Fruit fly (Drosophila melanogaster): Measurements from ENCODE around the gene sphinx2.

The sphinx2 gene

DNA sequence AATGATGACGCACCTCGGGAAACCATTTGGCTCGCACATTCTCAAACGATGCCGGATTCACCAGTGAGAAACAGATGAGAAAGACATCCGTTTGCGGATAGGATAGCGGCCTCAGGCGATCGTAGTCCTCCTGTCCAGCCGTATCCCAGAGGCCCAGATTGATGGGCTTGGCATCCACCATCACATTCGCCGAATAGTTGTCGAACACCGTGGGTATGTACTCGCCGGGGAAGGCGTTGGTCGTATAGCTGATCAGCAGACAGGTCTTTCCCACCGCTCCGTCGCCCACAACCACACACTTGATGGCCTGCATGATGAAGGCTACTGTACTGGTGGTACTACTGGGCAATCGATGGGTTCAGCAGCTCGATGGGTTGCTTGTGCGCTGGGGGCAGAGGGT is 6.3 kb downstream of the sphinx2 start:
- TF ChIP-seq psq (optimal IDR thresholded peaks at IDR 0.05) (no peak), h (optimal IDR thresholded peaks at IDR 0.05) (no peak), Myc (optimal IDR thresholded peaks at IDR 0.05) (no peak), Sin3A (optimal IDR thresholded peaks at IDR 0.05) (no peak), insv (optimal IDR thresholded peaks at IDR 0.05) (no peak), ttk (optimal IDR thresholded peaks at IDR 0.05) (no peak)

DNA sequence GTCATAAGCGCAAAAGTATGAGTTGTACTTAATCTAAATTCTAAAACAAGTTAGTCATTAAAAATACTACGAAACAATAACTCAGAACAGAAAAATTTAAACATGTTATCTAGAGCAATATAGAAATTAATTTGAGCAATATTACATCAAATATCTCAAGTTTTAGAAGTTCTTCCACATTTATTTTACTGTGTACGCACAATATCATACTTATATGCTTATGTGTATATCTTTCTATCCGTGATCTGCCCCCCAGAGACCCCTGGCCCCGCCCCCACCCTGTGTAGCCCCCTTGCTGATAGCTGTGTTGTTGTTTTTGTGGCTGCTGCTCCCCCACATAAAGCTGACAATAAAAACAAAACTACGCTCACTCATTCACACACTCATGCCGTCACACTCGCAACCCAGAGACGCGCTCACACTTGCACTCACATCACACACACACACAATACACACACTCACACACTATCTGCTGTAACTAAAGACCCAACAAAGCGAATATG is 7.2 kb downstream of the sphinx2 start:
- no peak for TF ChIP-seq insv (optimal IDR thresholded peaks at IDR 0.05)

DNA sequence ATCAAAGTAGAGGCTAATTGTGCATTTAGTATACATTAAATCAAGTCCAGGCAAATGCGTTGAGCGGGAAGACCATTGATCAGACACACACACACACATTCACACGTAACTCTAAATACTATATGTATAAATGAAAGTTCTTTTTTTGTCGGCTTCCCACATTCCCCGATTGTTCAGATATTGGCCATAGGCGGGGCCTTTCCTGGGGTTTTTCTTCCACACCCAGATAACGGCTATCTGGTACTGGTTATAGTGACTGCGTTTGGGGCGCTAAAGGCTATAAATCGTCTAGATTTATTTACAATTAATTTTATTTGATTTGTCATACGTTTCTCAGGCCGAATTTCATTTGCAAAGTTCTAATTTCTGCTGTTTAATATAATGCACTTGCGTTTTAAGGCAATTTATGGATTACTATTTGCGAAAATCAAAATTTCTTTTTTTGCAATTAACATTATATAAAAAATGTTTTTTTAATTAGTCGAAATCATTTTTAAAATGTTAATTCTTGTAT is 7.7 kb downstream of the sphinx2 start:
- TF ChIP-seq ttk (optimal IDR thresholded peaks at IDR 0.05) (no peak), h (optimal IDR thresholded peaks at IDR 0.05) (no peak), psq (optimal IDR thresholded peaks at IDR 0.05) (no peak), insv (optimal IDR thresholded peaks at IDR 0.05) (no peak), Myc (optimal IDR thresholded peaks at IDR 0.05) (no peak), Sin3A (optimal IDR thresholded peaks at IDR 0.05) (no peak)

DNA sequence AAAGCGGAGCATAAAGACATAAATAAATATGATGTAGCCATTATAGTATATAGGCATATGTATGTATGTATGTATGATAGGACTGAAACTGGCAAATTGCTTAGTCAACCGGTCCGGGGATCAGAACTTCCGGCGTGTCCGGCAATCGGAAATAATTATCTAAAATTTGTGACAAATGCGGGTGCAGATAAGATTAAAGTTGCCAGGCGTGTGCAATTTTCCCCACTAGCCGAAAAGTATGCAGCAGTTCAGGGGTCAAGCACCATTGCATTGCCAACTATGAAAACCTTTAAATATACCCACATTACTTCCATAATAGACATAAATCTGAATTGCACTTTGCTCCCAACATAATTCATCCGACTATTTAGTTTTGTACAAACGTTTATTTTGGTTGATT is 8.3 kb downstream of the sphinx2 start:
- TF ChIP-seq psq (optimal IDR thresholded peaks at IDR 0.05), result no peak

DNA sequence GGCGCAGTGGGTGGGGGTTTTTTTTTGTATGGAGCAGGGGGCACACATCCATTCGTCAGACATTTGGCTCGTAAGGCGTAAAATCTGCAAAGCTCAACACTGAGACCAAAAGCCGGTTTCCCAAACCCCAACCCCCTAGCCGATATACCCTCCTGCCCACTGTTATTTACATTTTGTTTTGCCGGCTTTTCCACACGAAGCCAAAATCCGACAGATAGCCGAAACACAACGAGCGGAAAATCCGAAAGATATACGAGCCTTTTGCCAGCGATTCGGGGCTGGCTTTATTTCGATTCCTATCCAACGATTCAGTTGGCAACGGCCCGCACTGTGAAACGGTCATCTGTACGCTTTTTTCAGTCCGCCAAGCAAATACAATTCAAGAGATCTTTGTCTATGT is 17.0 kb downstream of the sphinx2 start, which contains the start of gene CG42458:
Gene CG42458, plus strand, starts transcription at position 311 of the 400 bp plus-strand sequence.
- no peak for TF ChIP-seq Sin3A (optimal IDR thresholded peaks at IDR 0.05)
- TF ChIP-seq psq (optimal IDR thresholded peaks at IDR 0.05), result no peak
- TF ChIP-seq h (optimal IDR thresholded peaks at IDR 0.05), result no peak
- no peak for TF ChIP-seq ttk (optimal IDR thresholded peaks at IDR 0.05)
- TF ChIP-seq insv (optimal IDR thresholded peaks at IDR 0.05), result no peak
- no peak for TF ChIP-seq Myc (optimal IDR thresholded peaks at IDR 0.05)

DNA sequence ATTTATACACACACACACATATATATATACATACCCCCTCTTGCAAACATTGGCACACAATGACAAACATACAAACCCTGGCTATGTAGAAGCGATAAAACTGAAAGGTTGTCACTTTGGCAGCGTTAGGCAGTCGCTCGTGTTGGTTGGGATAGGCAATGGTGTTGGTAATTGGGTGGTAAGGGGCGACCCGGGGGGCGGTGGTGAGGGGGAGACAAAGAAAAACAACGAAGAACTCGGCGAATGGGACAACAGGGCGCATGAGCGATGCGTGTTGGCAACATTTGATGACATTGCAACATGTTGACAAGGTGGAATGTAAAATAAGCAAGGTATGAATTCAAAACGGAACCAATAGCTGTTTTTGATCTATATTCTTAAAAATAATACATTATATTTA is 18.0 kb downstream of the sphinx2 start:
- TF ChIP-seq ttk (optimal IDR thresholded peaks at IDR 0.05) (no peak), psq (optimal IDR thresholded peaks at IDR 0.05) (no peak), Myc (optimal IDR thresholded peaks at IDR 0.05) (no peak), insv (optimal IDR thresholded peaks at IDR 0.05) (no peak), Sin3A (optimal IDR thresholded peaks at IDR 0.05) (no peak), h (optimal IDR thresholded peaks at IDR 0.05) (no peak)

DNA sequence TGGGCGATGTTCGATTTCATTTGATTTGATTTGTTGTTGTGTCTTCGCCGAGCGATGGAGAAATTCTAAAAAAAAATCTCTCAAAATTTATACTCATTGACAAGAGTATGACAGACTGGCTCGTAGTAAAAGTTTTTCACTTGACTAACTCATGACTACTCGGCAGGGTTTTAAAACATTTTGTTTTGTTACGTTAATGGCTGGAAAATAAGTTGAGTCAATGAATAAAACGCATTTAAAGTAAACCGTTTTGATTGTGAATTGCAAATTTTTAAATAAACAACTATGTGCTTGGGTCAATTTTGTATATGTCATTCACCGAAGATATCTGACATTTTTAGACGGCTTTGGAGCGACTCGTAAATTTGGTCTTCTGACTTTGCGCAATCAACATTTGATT is 36.5 kb downstream of the sphinx2 start, which contains the start of gene CG8560:
Gene CG8560, minus strand, starts transcription at position 101 of the 400 bp plus-strand sequence.
- TF ChIP-seq Sin3A (optimal IDR thresholded peaks at IDR 0.05) (no peak), Myc (optimal IDR thresholded peaks at IDR 0.05) (no peak), h (optimal IDR thresholded peaks at IDR 0.05) (no peak), insv (optimal IDR thresholded peaks at IDR 0.05) (no peak), ttk (optimal IDR thresholded peaks at IDR 0.05) (no peak), psq (optimal IDR thresholded peaks at IDR 0.05) (no peak)

DNA sequence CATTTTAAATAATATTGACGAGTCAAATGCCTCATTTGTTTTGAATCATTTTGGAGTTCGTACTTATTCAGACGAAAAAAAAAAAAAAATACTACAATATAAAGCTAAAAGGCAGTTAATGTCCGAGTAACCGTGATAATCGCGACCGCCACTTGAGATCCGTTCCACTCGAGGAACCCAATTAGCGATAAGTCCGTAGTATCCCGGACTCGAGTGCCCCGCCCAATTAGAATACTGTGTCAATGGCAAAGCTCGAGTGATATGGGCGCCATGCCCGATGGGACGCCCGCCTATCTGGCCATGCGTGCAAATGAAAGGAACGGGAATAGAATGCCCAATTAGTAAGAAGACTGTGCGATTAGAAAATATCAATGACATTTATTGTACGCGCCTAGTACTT is 38.6 kb downstream of the sphinx2 start:
- no peak for TF ChIP-seq psq (optimal IDR thresholded peaks at IDR 0.05)

DNA sequence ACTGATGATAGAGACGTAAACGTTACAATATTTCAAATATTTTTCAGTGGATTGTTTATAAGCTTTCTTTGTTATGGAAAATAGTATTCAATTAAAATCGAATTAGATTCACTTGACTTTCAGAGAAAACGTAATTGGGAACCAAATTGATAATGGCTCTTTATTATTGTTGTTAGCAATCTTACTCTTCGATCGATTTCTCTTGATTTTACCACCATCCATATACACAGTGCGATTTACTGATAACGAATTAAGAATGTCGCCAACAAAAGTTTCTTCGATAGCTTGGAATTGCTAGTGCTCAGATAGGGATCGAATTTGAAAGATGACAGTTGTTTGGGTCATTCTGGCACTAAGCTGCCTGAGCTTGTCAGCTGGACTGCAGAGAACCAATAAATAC is 40.8 kb downstream of the sphinx2 start, which contains the start of gene CG18417:
Gene CG18417, plus strand, starts transcription at position 301 of the 400 bp plus-strand sequence.
- TF ChIP-seq ttk (optimal IDR thresholded peaks at IDR 0.05) (no peak), Myc (optimal IDR thresholded peaks at IDR 0.05) (no peak), Sin3A (optimal IDR thresholded peaks at IDR 0.05) (no peak), insv (optimal IDR thresholded peaks at IDR 0.05) (no peak), psq (optimal IDR thresholded peaks at IDR 0.05) (no peak)

DNA sequence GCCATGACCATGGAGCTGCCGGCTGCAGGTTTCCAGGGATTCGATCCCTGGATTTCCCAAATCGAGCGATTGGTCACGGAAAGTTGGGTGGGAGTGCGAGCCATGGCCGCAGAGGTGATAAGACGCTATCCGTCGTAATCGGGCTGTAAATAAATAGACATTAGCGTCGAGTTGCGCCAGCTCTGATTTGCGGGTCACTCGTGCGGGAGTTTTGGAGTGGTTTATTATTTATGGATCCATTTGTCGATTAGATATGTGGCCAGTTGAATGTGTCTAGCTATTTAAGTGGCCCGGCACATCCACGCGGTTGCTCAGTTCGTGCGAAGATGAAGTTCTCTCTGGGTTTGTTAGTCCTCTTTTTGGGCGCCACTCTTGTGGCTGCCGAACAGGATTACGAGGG is 42.6 kb downstream of the sphinx2 start, which contains the start of gene CG8562:
Gene CG8562, plus strand, starts transcription at position 307 of the 400 bp plus-strand sequence.
- TF ChIP-seq h (optimal IDR thresholded peaks at IDR 0.05) (no peak), Sin3A (optimal IDR thresholded peaks at IDR 0.05) (no peak), Myc (optimal IDR thresholded peaks at IDR 0.05) (no peak), psq (optimal IDR thresholded peaks at IDR 0.05) (no peak), insv (optimal IDR thresholded peaks at IDR 0.05) (no peak), ttk (optimal IDR thresholded peaks at IDR 0.05) (no peak)

DNA sequence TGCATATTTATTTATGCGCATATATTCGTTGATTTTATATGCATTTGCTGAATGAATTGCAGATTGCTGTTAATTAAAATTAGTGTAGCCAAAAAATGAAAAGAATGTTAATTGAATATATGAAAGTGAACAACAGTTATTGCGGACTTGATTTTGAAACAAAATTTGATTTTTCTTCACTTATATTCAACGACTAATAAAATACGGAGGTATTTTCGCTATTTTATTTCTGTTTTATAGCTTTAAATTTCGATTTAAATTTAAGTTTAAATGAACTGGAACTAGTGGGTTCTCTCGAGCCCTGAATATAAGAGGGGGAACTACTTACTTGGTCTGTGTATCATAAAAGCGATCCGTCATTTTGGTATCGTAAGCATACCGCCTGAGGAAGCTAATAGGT is 44.5 kb downstream of the sphinx2 start, which contains the start of gene CG32379:
Gene CG32379, plus strand, starts transcription at position 301 of the 400 bp plus-strand sequence.
- TF ChIP-seq h (optimal IDR thresholded peaks at IDR 0.05), result no peak
- no peak for TF ChIP-seq Myc (optimal IDR thresholded peaks at IDR 0.05)
- TF ChIP-seq insv (optimal IDR thresholded peaks at IDR 0.05), result no peak
- no peak for TF ChIP-seq psq (optimal IDR thresholded peaks at IDR 0.05)
- TF ChIP-seq ttk (optimal IDR thresholded peaks at IDR 0.05), result no peak
- TF ChIP-seq Sin3A (optimal IDR thresholded peaks at IDR 0.05), result no peak

DNA sequence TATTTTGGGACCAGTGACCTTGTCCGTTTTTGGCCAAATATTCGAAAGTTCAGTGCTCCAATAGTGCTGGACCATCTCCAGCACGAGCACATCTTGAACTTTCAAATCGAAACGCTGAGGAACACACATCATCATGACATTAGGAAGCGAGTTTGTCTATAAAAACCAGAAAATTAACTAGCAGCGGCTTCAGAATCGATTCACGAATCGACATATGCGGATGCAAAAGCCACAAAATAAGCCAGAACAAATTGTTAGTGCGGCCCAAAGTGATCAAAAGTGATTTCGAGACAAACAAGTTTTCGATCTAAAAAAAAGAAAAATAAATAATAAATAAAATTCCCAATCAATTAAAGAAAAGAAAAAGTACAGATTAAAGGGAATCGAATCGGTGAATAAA is 50.1 kb downstream of the sphinx2 start, which contains the start of gene CG8563:
Gene CG8563, plus strand, starts transcription at position 301 of the 400 bp plus-strand sequence.
- no peak for TF ChIP-seq h (optimal IDR thresholded peaks at IDR 0.05)
- TF ChIP-seq insv (optimal IDR thresholded peaks at IDR 0.05), result no peak
- TF ChIP-seq Myc (optimal IDR thresholded peaks at IDR 0.05), result no peak
- no peak for TF ChIP-seq Sin3A (optimal IDR thresholded peaks at IDR 0.05)

DNA sequence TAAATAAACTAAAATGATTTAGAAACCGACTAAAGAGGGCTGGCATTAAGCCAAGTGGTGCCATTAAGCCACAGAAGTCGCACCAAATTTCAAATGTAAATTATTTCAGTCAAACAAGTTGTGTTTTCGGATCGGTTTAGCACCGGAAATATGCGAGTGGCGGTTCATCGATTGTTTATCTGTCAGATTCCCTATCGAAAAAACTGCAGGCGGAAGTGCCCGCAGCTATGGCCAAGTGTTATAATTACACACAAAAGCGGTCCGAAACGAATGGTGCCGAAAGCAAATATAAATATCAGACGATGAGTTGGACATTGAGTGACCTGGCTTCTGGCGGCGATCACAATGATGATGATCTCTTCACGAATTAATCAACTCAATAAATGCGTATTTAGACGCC is 50.5 kb downstream of the sphinx2 start:
- TF ChIP-seq psq (optimal IDR thresholded peaks at IDR 0.05), result no peak
- no peak for TF ChIP-seq Myc (optimal IDR thresholded peaks at IDR 0.05)
- no peak for TF ChIP-seq h (optimal IDR thresholded peaks at IDR 0.05)
- TF ChIP-seq insv (optimal IDR thresholded peaks at IDR 0.05), result no peak
- TF ChIP-seq Sin3A (optimal IDR thresholded peaks at IDR 0.05), result no peak
- no peak for TF ChIP-seq ttk (optimal IDR thresholded peaks at IDR 0.05)

Data from Kc167 (cell line).